Worm (Caenorhabditis elegans): ENCODE measurements around the gene lin-23.
A peak's percentile ranks its signal among the peaks of the same experiment; 100 is the strongest.

The lin-23 gene

DNA sequence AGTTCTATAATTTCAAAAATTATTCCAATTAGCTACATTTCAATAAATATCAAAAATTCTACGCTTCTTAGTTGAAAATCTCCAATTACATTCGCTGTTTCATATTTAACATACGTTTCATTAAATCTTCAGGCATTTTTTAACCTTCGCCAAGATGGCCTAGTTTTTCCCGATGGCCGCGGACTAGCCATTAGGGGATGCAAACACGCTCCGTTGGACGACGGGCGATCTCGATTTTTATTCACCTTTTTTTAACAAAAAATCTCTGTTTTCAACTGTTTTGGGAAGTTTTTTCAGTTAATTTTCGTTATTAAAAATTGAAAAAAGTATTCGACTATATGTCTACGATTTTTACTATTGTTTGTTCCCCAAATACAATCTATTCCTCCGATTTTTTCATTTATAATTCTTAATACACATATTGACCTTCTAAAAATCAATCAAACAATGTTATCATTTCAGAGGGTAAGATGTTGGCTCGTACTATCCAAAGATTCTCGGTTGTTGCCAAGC lies 12.1 kb downstream of the lin-23 start, which contains the start of gene F58F12.1:
F58F12.1 (plus strand) TSS at position 463 of the 513 bp plus-strand sequence.
- peak; percentile 71 for TF ChIP-seq hlh-8 (tag; optimal IDR thresholded peaks at IDR 0.05)
- TF ChIP-seq rnt-1 (tag; optimal IDR thresholded peaks at IDR 0.05) = peak; percentile 57
- peak; percentile 26 for TF ChIP-seq nfya-1 (tag; optimal IDR thresholded peaks at IDR 0.05)
- TF ChIP-seq dve-1 (tag; optimal IDR thresholded peaks at IDR 0.05) = no peak
- peak; percentile 61 for TF ChIP-seq ceh-14 (tag; optimal IDR thresholded peaks at IDR 0.05)
- TF ChIP-seq fkh-10 (GFP tag; optimal IDR thresholded peaks at IDR 0.05) = no peak
- peak; percentile 83 for TF ChIP-seq C08G9.2 (tag; optimal IDR thresholded peaks at IDR 0.05)
- peak; percentile 44 for TF ChIP-seq zip-5 (tag; optimal IDR thresholded peaks at IDR 0.05)
- TF ChIP-seq tbx-7 (tag; optimal IDR thresholded peaks at IDR 0.05) = peak; percentile 74
- peak; percentile 82 for TF ChIP-seq ets-4 (tag; optimal IDR thresholded peaks at IDR 0.05)
- peak; percentile 93 for TF ChIP-seq ceh-31 (tag; optimal IDR thresholded peaks at IDR 0.05)
- peak; percentile 28 for TF ChIP-seq dmd-4 (tag; optimal IDR thresholded peaks at IDR 0.05; ENCODE audit: borderline replicate concordance)
- peak; percentile 19 for TF ChIP-seq ceh-18 (tag; optimal IDR thresholded peaks at IDR 0.05)
- TF ChIP-seq fax-1 (tag; optimal IDR thresholded peaks at IDR 0.05) = peak; percentile 59
- peak; percentile 35 for TF ChIP-seq fkh-6 (tag; optimal IDR thresholded peaks at IDR 0.05)
- TF ChIP-seq F13H6.1 (tag; optimal IDR thresholded peaks at IDR 0.05) = peak; percentile 38
- TF ChIP-seq elt-2 (tag; optimal IDR thresholded peaks at IDR 0.05) = peak; percentile 48
- TF ChIP-seq mec-3 (tag; optimal IDR thresholded peaks at IDR 0.05; ENCODE audit: borderline replicate concordance) = no peak
- peak; percentile 14 for TF ChIP-seq unc-86 (tag; optimal IDR thresholded peaks at IDR 0.05)
- TF ChIP-seq ref-2 (tag; optimal IDR thresholded peaks at IDR 0.05) = peak; percentile 56
- TF ChIP-seq gmeb-2 (tag; optimal IDR thresholded peaks at IDR 0.05) = peak; percentile 12
- no peak for TF ChIP-seq syd-9 (tag; optimal IDR thresholded peaks at IDR 0.05)
- peak; percentile 31 for TF ChIP-seq ceh-34 (tag; optimal IDR thresholded peaks at IDR 0.05)
- TF ChIP-seq hlh-6 (tag; optimal IDR thresholded peaks at IDR 0.05) = no peak
- TF ChIP-seq sox-4 (tag; optimal IDR thresholded peaks at IDR 0.05) = no peak
- peak; percentile 88 for TF ChIP-seq tbx-2 (tag; optimal IDR thresholded peaks at IDR 0.05)
- peak; percentile 88 for TF ChIP-seq ceh-2 (tag; optimal IDR thresholded peaks at IDR 0.05)
- peak; percentile 14 for TF ChIP-seq pqm-1 (tag; optimal IDR thresholded peaks at IDR 0.05)

ce11 chrII:6386467-6386866 lies 15.4 kb downstream of the lin-23 start, which contains the start of gene F58F12.4:
Gene F58F12.4, plus strand, starts transcription at chrII:6386767.
- TF ChIP-seq lin-11 (tag; optimal IDR thresholded peaks at IDR 0.05) (no peak), hlh-6 (tag; optimal IDR thresholded peaks at IDR 0.05) (no peak), ceh-14 (tag; optimal IDR thresholded peaks at IDR 0.05) (no peak), pros-1 (tag; optimal IDR thresholded peaks at IDR 0.05) (no peak), ceh-30 (tag; optimal IDR thresholded peaks at IDR 0.05) (no peak), rnt-1 (tag; optimal IDR thresholded peaks at IDR 0.05) (no peak), odd-2 (tag; optimal IDR thresholded peaks at IDR 0.05) (no peak), lim-6 (tag; optimal IDR thresholded peaks at IDR 0.05) (no peak), elt-4 (tag; optimal IDR thresholded peaks at IDR 0.05) (no peak), pqm-1 (tag; optimal IDR thresholded peaks at IDR 0.05) (no peak)

DNA sequence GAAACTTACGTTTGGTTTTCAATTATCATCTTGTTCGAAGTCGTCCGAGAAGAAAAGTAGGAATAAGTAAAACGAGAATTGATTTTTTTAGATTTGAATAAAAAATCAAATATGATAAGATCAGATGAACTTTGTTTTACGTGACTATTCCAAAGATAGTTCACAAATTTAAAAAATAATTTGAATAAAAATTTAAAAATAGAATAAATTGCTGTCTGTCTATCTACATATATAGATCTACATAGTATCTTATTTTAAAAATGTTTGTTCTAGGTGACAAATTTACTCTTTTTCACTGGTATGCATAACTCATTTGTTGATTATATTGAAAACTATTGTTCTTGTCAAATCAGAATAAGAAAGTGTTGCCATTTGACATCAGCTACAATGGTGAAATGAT lies 16.8 kb downstream of the lin-23 start, which contains the start of gene F58F12.2:
F58F12.2 (minus strand) TSS at position 101 of the 400 bp plus-strand sequence.
- TF ChIP-seq pros-1 (tag; optimal IDR thresholded peaks at IDR 0.05) = no peak
- TF ChIP-seq syd-9 (tag; optimal IDR thresholded peaks at IDR 0.05) = no peak
- TF ChIP-seq gmeb-2 (tag; optimal IDR thresholded peaks at IDR 0.05) = no peak
- no peak for TF ChIP-seq pag-3 (tag; optimal IDR thresholded peaks at IDR 0.05; ENCODE audit: borderline replicate concordance)
- TF ChIP-seq ceh-18 (tag; optimal IDR thresholded peaks at IDR 0.05) = no peak
- TF ChIP-seq pax-1 (tag; optimal IDR thresholded peaks at IDR 0.05) = no peak
- TF ChIP-seq rnt-1 (tag; optimal IDR thresholded peaks at IDR 0.05) = no peak
- TF ChIP-seq sdc-2 (tag; optimal IDR thresholded peaks at IDR 0.05) = no peak
- TF ChIP-seq hlh-30 (tag; optimal IDR thresholded peaks at IDR 0.05; ENCODE audit: insufficient read depth) = no peak
- no peak for TF ChIP-seq odd-2 (tag; optimal IDR thresholded peaks at IDR 0.05)

Data from whole organism, late embryonic.